Fruit fly (Drosophila melanogaster): Measurements from ENCODE around the gene CG33966.

DNA sequence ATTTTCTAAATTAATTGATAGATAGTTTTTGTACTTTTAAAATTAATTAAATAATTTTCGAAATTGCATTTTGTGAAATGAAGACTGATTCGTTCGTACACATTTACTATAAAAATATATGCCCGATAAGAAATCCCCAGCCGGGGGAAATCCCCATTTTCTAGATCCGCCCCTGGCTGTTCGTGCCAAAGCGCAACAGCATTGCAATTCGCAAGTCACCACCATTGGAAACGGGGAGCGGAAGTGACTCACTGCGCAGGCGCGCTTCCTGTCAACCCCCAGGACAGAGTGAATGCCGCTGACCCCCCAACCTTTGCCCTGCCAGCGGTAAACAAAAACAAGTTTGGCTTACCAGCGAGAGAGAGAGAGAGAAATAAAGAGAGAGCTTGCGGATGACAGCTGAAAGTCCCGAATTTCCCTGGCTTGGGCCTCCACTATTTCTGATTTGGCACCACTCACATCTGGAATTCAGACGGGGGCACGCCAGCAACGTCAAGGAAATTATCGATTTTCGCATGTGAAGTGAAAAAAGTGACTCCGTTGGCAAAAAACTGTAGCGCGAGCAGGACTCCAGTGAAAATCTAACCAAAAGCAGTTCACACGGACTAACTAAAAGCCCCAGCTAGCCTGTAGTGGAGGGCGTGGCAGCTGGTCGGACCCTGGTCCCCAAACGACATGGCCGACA lies 37.9 kb upstream of the CG33966 start, which contains the start of gene Aplip1:
- TF ChIP-seq CG34406 (GFP tag; optimal IDR thresholded peaks at IDR 0.05) = no peak
- no peak for TF ChIP-seq CG11294 (GFP tag; IDR thresholded peaks at IDR 0.05)
- no peak for TF ChIP-seq net (GFP tag; optimal IDR thresholded peaks at IDR 0.05)

Measured in whole organism, prepupa.